Worm (Caenorhabditis elegans) whole organism, L4 larva: ENCODE results near the gene Y34B4A.2.

ENCODE experiments used
- F49E8.2 ChIP-seq: sonication (generic microtip); optimal IDR thresholded peaks from 2 replicates; lab custom pipeline; 2016; ENCODE audit warnings: missing compliant biosample characterization, mild to moderate bottlenecking, missing genetic modification characterization, borderline replicate concordance
- ceh-62 ChIP-seq: sonication (generic microtip); optimal IDR thresholded peaks from 2 replicates; lab custom pipeline; 2017; ENCODE audit warnings: missing biosample characterization, missing genetic modification characterization
- lim-7 ChIP-seq: fragments of 200-800 bp; sonication (Bioruptor generic); IDR thresholded peaks from 2 replicates; pipeline ENCODE4 v1.3.6; 2022; ENCODE audit warnings: missing genetic modification characterization, missing compliant biosample characterization
- lin-13 ChIP-seq: fragments of 150-350 bp; optimal IDR thresholded peaks from 2 replicates; lab custom pipeline; 2014; ENCODE audit warnings: missing biosample characterization, missing genetic modification reagents, missing genetic modification characterization
- lir-3 ChIP-seq: sonication (generic microtip); optimal IDR thresholded peaks from 2 replicates; lab custom pipeline; 2016; ENCODE audit warnings: mild to moderate bottlenecking, missing genetic modification characterization, missing compliant biosample characterization
- mdl-1 ChIP-seq, 2 experiments: fragments of 150-350 bp in 1 of 2; sonication (generic microtip) in 1 of 2; optimal IDR thresholded peaks; 2 replicates each; lab custom pipeline; 2014 to 2017; ENCODE audit warnings: missing biosample characterization in 2 of 2, missing genetic modification characterization in 2 of 2
- nhr-237 ChIP-seq: sonication (generic microtip); optimal IDR thresholded peaks from 2 replicates; lab custom pipeline; 2017; ENCODE audit warnings: missing biosample characterization, missing genetic modification characterization
- nhr-76 ChIP-seq: fragments of 150-350 bp; optimal IDR thresholded peaks from 2 replicates; lab custom pipeline; 2014; ENCODE audit warnings: missing biosample characterization, missing genetic modification characterization
- pqm-1 ChIP-seq: sonication (generic microtip); optimal IDR thresholded peaks from 2 replicates; lab custom pipeline; 2017; ENCODE audit warnings: missing biosample characterization, missing genetic modification characterization
- skn-1 ChIP-seq: fragments of 150-350 bp; optimal IDR thresholded peaks from 2 replicates; lab custom pipeline; 2014; ENCODE audit warnings: missing biosample characterization, missing genetic modification characterization
- spr-1 ChIP-seq: sonication (generic microtip); optimal IDR thresholded peaks from 2 replicates; lab custom pipeline; 2016; ENCODE audit warnings: mild to moderate bottlenecking, missing genetic modification characterization, missing compliant biosample characterization

ce11 chrX:5244041-5244440, 35.3 kb upstream of the Y34B4A.2 start, which contains the start of gene Y34B4A.7:
- TF ChIP-seq mdl-1 (tag; optimal IDR thresholded peaks at IDR 0.05; lab: Kevin White, UChicago) = no peak
- TF ChIP-seq skn-1 (tag; lab: Kevin White, UChicago) = no peak
- TF ChIP-seq nhr-76 (tag; lab: Kevin White, UChicago) = no peak
- no peak for TF ChIP-seq lir-3
- TF ChIP-seq lim-7 (GFP tag; lab: Robert Waterston, UW) = no peak
- TF ChIP-seq ceh-62 (tag; lab: Kevin White, UChicago) = no peak
- TF ChIP-seq spr-1 (tag; lab: Kevin White, UChicago) = no peak
- peak; percentile 38 for TF ChIP-seq lin-13 (GFP tag; lab: Kevin White, UChicago)
- no peak for TF ChIP-seq F49E8.2 (tag; lab: Kevin White, UChicago)
- no peak for TF ChIP-seq pqm-1 (tag; lab: Kevin White, UChicago)
- TF ChIP-seq nhr-237 (tag; lab: Kevin White, UChicago) = no peak
